Fruit fly (Drosophila melanogaster) whole organism, adult: ENCODE data around the gene Rassf.

Experiments
- CG11617 ChIP-seq: fragments of 200-800 bp; sonication (Bioruptor generic); optimal IDR thresholded peaks from 2 replicates; lab custom pipeline; 2017; ENCODE audit warnings: mild to moderate bottlenecking, missing biosample characterization, missing genetic modification reagents, missing genetic modification characterization
- CG12768 ChIP-seq: fragments of 200-800 bp; sonication (Bioruptor generic); optimal IDR thresholded peaks from 2 replicates; lab custom pipeline; 2017; ENCODE audit warnings: missing biosample characterization, missing genetic modification characterization, mild to moderate bottlenecking, moderate library complexity, missing genetic modification reagents
- CG14711 ChIP-seq: fragments of 200-800 bp; sonication (Bioruptor generic); optimal IDR thresholded peaks from 2 replicates; lab custom pipeline; 2018; ENCODE audit warnings: missing biosample characterization, mild to moderate bottlenecking, missing genetic modification characterization, moderate library complexity
- CG1620 ChIP-seq: fragments of 200-800 bp; sonication (Bioruptor generic); optimal IDR thresholded peaks from 2 replicates; lab custom pipeline; 2016; ENCODE audit warnings: missing biosample characterization, missing genetic modification characterization
- CG33017 ChIP-seq: fragments of 200-800 bp; sonication (Bioruptor generic); optimal IDR thresholded peaks from 2 replicates; lab custom pipeline; 2018; ENCODE audit warnings: missing biosample characterization, mild to moderate bottlenecking, missing genetic modification characterization, moderate library complexity
- CG5204 ChIP-seq: fragments of 200-800 bp; sonication (Bioruptor generic); optimal IDR thresholded peaks from 2 replicates; lab custom pipeline; 2016; ENCODE audit warnings: missing biosample characterization, missing genetic modification characterization
- CG7045 ChIP-seq: fragments of 200-800 bp; sonication (Bioruptor generic); optimal IDR thresholded peaks from 2 replicates; lab custom pipeline; 2017; ENCODE audit warnings: missing biosample characterization, mild to moderate bottlenecking, missing genetic modification characterization
- CG7101 ChIP-seq: fragments of 200-800 bp; sonication (Bioruptor generic); optimal IDR thresholded peaks from 2 replicates; lab custom pipeline; 2018; ENCODE audit warnings: missing biosample characterization, mild to moderate bottlenecking, missing genetic modification characterization, moderate library complexity
- Clk ChIP-seq: fragments of 200-800 bp; sonication (Bioruptor generic); optimal IDR thresholded peaks from 2 replicates; lab custom pipeline; 2017; ENCODE audit warnings: missing biosample characterization, missing genetic modification characterization
- Crg-1 ChIP-seq: fragments of 200-800 bp; sonication (Bioruptor generic); optimal IDR thresholded peaks from 2 replicates; lab custom pipeline; 2016; ENCODE audit warnings: missing biosample characterization, missing genetic modification characterization
- Hr96 ChIP-seq: fragments of 200-800 bp; sonication (Bioruptor generic); optimal IDR thresholded peaks from 2 replicates; lab custom pipeline; 2016; ENCODE audit warnings: missing biosample characterization, missing genetic modification characterization
- Mnt ChIP-seq: fragments of 200-800 bp; sonication (Bioruptor generic); optimal IDR thresholded peaks from 2 replicates; lab custom pipeline; 2016; ENCODE audit warnings: missing biosample characterization, mild to moderate bottlenecking, missing genetic modification characterization
- bab1 ChIP-seq: fragments of 200-800 bp; sonication (Bioruptor generic); optimal IDR thresholded peaks from 3 replicates; lab custom pipeline; 2019; ENCODE audit warnings: missing biosample characterization, mild to moderate bottlenecking, missing genetic modification characterization, moderate library complexity
- cic ChIP-seq: fragments of 200-800 bp; sonication (Bioruptor generic); optimal IDR thresholded peaks from 2 replicates; lab custom pipeline; 2017; ENCODE audit warnings: missing biosample characterization, mild to moderate bottlenecking, missing genetic modification characterization, moderate library complexity
- cnc ChIP-seq, 2 experiments: fragments of >200 bp; optimal IDR thresholded peaks; 2 replicates each; lab custom pipeline; 2017
- kay ChIP-seq: fragments of 200-800 bp; sonication (Bioruptor generic); peaks from one replicate; lab custom pipeline; 2016; ENCODE audit warnings: missing biosample characterization, missing genetic modification characterization, borderline replicate concordance
- ovo ChIP-seq: fragments of 200-800 bp; sonication (Bioruptor generic); optimal IDR thresholded peaks from 2 replicates; lab custom pipeline; 2016; ENCODE audit warnings: missing biosample characterization, missing genetic modification characterization
- pad ChIP-seq: fragments of 200-800 bp; sonication (Bioruptor generic); optimal IDR thresholded peaks from 3 replicates; lab custom pipeline; 2017; ENCODE audit warnings: missing biosample characterization, missing genetic modification characterization, mild to moderate bottlenecking, moderate library complexity, missing genetic modification reagents
- tj ChIP-seq: fragments of 200-800 bp; sonication (Bioruptor generic); optimal IDR thresholded peaks from 3 replicates; lab custom pipeline; 2017; ENCODE audit warnings: missing biosample characterization, mild to moderate bottlenecking, missing genetic modification characterization, moderate library complexity
- toe ChIP-seq: fragments of 200-800 bp; sonication (Bioruptor generic); optimal IDR thresholded peaks from 2 replicates; lab custom pipeline; 2016; ENCODE audit warnings: missing biosample characterization, missing genetic modification characterization

The Rassf gene

DNA sequence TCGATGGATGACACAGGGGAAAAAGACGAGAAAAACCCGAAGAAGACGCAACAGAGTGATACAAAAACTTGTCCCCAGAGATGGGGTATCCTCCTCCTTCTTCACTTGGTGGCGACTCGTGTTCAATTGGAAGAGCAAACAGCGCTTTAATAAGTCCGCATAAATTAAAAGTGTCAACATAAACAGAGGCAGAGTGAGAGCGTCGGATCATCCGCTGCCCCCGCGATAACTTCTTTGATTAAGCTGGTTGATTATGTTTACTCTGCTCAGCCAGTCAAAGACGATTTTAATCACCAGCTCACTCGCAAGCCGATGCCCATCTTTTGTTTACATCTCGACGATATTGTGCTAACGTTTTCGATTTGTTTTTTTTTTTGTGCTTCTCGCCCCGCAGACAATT lies 2.1 kb upstream of the Rassf start:
- TF ChIP-seq CG12768 (GFP tag; lab: Kevin White, UChicago) = no peak
- no peak for TF ChIP-seq cnc (optimal IDR thresholded peaks at IDR 0.05; lab: Kevin White, UChicago)
- TF ChIP-seq Hr96 = no peak
- TF ChIP-seq CG7045 = no peak
- TF ChIP-seq CG33017 = no peak
- TF ChIP-seq Crg-1 (GFP tag; lab: Kevin White, UChicago) = no peak
- no peak for TF ChIP-seq Clk (GFP tag; lab: Kevin White, UChicago)

DNA sequence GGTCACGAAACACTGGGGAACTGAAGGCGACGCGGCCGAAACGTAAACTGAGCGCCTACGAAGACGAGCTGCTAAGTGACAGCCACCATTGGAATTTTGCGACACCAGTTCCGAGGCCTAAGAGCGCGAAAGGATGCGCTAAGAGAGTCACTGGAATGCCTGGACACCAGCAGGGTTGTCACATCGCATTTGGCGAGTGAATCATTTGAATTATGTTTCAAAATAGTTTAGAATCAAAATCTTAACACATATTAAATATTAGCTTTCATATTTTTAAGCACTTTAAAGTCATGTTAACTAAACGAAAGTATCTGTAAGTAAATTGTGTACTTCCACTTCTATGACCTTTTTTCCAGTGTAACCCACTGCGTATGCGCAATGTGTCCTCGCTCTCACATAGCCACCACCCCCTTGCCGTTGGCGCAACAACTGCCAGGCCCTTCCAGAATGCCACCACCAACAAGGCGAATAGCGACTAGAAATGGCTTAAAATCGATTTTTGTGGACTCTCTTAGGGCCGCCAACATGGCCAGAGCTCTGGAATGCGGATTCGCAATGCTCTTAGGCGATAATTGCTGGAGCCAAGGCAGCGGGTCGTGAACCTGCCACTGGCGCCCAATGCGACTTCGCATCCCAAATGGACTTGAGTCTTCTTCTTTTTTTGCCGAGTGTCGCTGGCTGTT lies 4.9 kb downstream of the Rassf start, which contains the start of gene Cow:
Gene Cow, minus strand, starts transcription at position 51 of the 683 bp plus-strand sequence.
- TF ChIP-seq tj (peak; percentile 17), pad (GFP tag; lab: Kevin White, UChicago) (no peak), toe (GFP tag; lab: Kevin White, UChicago) (peak; percentile 65), CG14711 (peak; percentile 79), Hr96 (peak; percentile 53), CG11617 (GFP tag; lab: Kevin White, UChicago) (peak; percentile 62), CG5204 (GFP tag; lab: Kevin White, UChicago) (peak; percentile 67), CG1620 (GFP tag; lab: Kevin White, UChicago) (no peak), CG7101 (tag; lab: Kevin White, UChicago) (peak; percentile 67), Crg-1 (GFP tag; lab: Kevin White, UChicago) (no peak), bab1 (GFP tag; lab: Kevin White, UChicago) (no peak), CG7045 (peak; percentile 75), CG12768 (GFP tag; lab: Kevin White, UChicago) (peak; percentile 83), cnc (optimal IDR thresholded peaks at IDR 0.05; lab: Kevin White, UChicago) (no peak), ovo (GFP tag; lab: Kevin White, UChicago) (no peak), cic (no peak), Mnt (GFP tag; lab: Kevin White, UChicago) (no peak), CG33017 (peak; percentile 82), kay (GFP tag; lab: Kevin White, UChicago) (no peak), Clk (GFP tag; lab: Kevin White, UChicago) (peak; percentile 62)

DNA sequence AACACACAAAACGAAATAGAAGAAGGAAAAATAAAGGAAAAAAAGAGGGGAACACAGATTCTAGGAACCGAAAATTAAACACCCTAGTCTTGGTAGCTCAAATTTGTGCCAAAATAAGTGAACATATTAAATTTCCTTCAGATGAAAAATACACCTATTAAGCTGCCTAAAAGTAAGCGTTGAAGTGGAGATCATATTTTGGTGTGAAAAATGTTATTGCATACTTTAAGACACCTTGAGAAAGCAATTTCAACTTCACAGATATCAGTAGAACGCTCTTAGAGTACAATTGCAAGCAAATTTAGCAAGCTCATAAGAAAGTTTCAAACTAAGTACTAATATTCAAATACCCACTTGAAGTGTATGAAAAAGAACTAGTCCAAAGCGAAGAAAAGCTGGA lies 7.0 kb downstream of the Rassf start:
- TF ChIP-seq CG5204 (GFP tag; lab: Kevin White, UChicago) (no peak), CG7101 (tag; lab: Kevin White, UChicago) (no peak), Crg-1 (GFP tag; lab: Kevin White, UChicago) (no peak), kay (GFP tag; lab: Kevin White, UChicago) (no peak), Mnt (GFP tag; lab: Kevin White, UChicago) (no peak), bab1 (GFP tag; lab: Kevin White, UChicago) (no peak), Clk (GFP tag; lab: Kevin White, UChicago) (no peak), CG33017 (no peak)

DNA sequence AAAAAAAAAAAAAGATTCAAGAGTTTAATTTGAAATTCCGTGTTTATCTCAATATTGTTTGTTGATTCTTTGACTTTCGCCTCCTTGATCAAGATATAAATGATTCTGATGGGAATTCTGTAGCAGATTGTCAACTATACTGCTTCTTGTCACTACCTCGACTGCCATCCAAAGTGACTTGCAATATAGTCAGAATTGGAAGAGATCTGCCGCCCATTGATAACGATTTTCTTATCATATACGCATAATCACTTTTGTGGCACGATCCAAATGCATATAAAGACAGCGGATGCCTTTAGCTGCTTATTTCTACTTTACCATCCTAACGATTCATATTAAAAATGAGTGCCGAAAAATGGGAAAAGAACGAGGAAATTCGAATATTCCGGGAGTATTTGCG lies 18.5 kb downstream of the Rassf start, which contains the start of gene CG6738:
Gene CG6738, plus strand, starts transcription at position 301 of the 400 bp plus-strand sequence.
- no peak for TF ChIP-seq CG7101 (tag; lab: Kevin White, UChicago)
- TF ChIP-seq cic = no peak
- no peak for TF ChIP-seq Hr96
- no peak for TF ChIP-seq CG33017
- TF ChIP-seq Mnt (GFP tag; lab: Kevin White, UChicago) = no peak
- no peak for TF ChIP-seq CG7045
- no peak for TF ChIP-seq CG1620 (GFP tag; lab: Kevin White, UChicago)
- no peak for TF ChIP-seq CG5204 (GFP tag; lab: Kevin White, UChicago)
- TF ChIP-seq tj = no peak
- TF ChIP-seq CG12768 (GFP tag; lab: Kevin White, UChicago) = no peak
- no peak for TF ChIP-seq kay (GFP tag; lab: Kevin White, UChicago)
- TF ChIP-seq Clk (GFP tag; lab: Kevin White, UChicago) = no peak
- no peak for TF ChIP-seq Crg-1 (GFP tag; lab: Kevin White, UChicago)
- TF ChIP-seq bab1 (GFP tag; lab: Kevin White, UChicago) = no peak
- no peak for TF ChIP-seq CG11617 (GFP tag; lab: Kevin White, UChicago)
- TF ChIP-seq ovo (GFP tag; lab: Kevin White, UChicago) = no peak
- TF ChIP-seq CG14711 = no peak

DNA sequence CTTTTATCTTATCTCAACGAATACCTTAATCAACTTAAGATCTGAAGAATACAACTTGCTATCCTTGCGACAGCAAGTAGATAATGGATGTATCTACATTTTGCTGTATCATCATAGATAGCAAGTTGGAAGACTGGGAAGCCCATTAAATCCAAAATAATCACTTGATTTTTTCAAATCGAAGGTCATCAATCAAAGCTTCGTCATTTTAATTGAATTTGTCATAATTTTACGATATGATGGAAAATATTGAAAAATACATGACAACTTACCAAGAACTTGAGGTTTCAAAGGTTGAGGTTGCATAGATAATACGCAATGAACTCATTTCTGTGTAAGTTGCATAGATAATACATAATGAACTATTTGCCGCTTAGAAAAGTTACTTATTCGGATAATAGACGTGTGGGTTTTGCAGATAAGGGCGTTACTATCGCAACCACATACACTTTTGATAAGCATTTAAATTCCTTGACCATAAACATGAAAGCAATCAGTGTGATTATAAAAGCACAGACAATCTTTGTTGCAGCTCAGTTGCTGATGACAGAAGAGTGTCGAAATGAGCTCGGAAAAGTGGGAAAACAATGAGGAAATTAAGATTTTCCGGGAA lies 20.4 kb downstream of the Rassf start, which contains the start of gene CG6733:
Gene CG6733, plus strand, starts transcription at position 532 of the 613 bp plus-strand sequence.
- TF ChIP-seq CG7101 (tag; lab: Kevin White, UChicago) = no peak
- peak; percentile 86 for TF ChIP-seq kay (GFP tag; lab: Kevin White, UChicago)

DNA sequence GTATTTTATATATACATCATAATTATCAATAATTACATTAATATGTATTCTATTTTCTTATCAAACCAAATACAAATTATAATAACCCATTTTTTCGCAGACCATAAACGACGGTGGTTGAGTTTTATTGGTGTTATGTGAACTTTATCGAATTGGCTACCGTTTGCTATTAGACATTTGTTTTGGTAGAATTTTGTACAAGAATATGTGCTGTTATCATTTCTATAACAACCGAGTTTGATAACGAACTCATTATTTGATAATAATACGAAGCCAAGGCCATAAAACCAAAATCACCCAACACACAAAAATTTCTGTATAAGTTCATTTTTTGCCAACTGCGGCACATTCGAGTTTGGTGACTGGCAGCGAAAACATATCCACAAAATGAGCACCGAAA lies 22.4 kb downstream of the Rassf start, which contains the start of gene CG17109:
Gene CG17109, plus strand, starts transcription at position 345 of the 400 bp plus-strand sequence.
- no peak for TF ChIP-seq CG7101 (tag; lab: Kevin White, UChicago)
- no peak for TF ChIP-seq CG1620 (GFP tag; lab: Kevin White, UChicago)
- TF ChIP-seq CG5204 (GFP tag; lab: Kevin White, UChicago) = no peak
- no peak for TF ChIP-seq toe (GFP tag; lab: Kevin White, UChicago)
- no peak for TF ChIP-seq pad (GFP tag; lab: Kevin White, UChicago)
- TF ChIP-seq CG11617 (GFP tag; lab: Kevin White, UChicago) = no peak
- TF ChIP-seq CG12768 (GFP tag; lab: Kevin White, UChicago) = no peak
- TF ChIP-seq tj = no peak
- no peak for TF ChIP-seq Hr96
- TF ChIP-seq ovo (GFP tag; lab: Kevin White, UChicago) = no peak
